Worm (Caenorhabditis elegans) whole organism, L1 larva: ENCODE data around the gene gpcp-2.

Experiments used
- C04F5.9 ChIP-seq: sonication (generic microtip); optimal IDR thresholded peaks from 2 replicates; lab custom pipeline; 2016; ENCODE audit warnings: missing genetic modification characterization, missing compliant biosample characterization
- C16A3.4 ChIP-seq: fragments of 150-350 bp; optimal IDR thresholded peaks from 2 replicates; lab custom pipeline; 2014; ENCODE audit warnings: missing biosample characterization, missing genetic modification characterization
- C34B4.2 ChIP-seq: sonication (generic microtip); optimal IDR thresholded peaks from 2 replicates; lab custom pipeline; 2017; ENCODE audit warnings: mild to moderate bottlenecking, missing genetic modification characterization, missing compliant biosample characterization
- aha-1 ChIP-seq: fragments of 150-350 bp; optimal IDR thresholded peaks from 2 replicates; lab custom pipeline; 2014; ENCODE audit warnings: missing biosample characterization, missing genetic modification characterization
- aly-2 ChIP-seq: fragments of 150-350 bp; optimal IDR thresholded peaks from 2 replicates; lab custom pipeline; 2014; ENCODE audit warnings: missing biosample characterization, missing genetic modification characterization
- ama-1 ChIP-seq: fragments of 150-350 bp; optimal IDR thresholded peaks from 2 replicates; lab custom pipeline; 2014
- blmp-1 ChIP-seq: fragments of 150-350 bp; optimal IDR thresholded peaks from 2 replicates; lab custom pipeline; 2014; ENCODE audit warnings: missing biosample characterization, missing genetic modification characterization
- dsc-1 ChIP-seq: sonication (generic microtip); optimal IDR thresholded peaks from 2 replicates; lab custom pipeline; 2016; ENCODE audit warnings: mild to moderate bottlenecking, missing genetic modification characterization, missing compliant biosample characterization
- efl-3 ChIP-seq: fragments of 200-800 bp; sonication (Bioruptor generic); optimal IDR thresholded peaks from 2 replicates; lab custom pipeline; 2018; ENCODE audit warnings: mild to moderate bottlenecking, missing genetic modification characterization, missing compliant biosample characterization
- egl-13 ChIP-seq: sonication (generic microtip); optimal IDR thresholded peaks from 2 replicates; lab custom pipeline; 2016; ENCODE audit warnings: missing genotype, missing genetic modification reagents, missing genetic modification characterization, missing compliant biosample characterization
- elt-2 ChIP-seq: sonication (generic microtip); optimal IDR thresholded peaks from 2 replicates; lab custom pipeline; 2016; ENCODE audit warnings: missing genetic modification characterization, mild to moderate bottlenecking, inconsistent platforms, missing compliant biosample characterization, missing genetic modification reagents
- fkh-10 ChIP-seq: sonication (generic microtip); optimal IDR thresholded peaks from 2 replicates; lab custom pipeline; 2017; ENCODE audit warnings: missing biosample characterization, missing genetic modification reagents, missing genetic modification characterization
- fkh-8 ChIP-seq: sonication (generic microtip); optimal IDR thresholded peaks from 2 replicates; lab custom pipeline; 2016; ENCODE audit warnings: mild to moderate bottlenecking, missing genetic modification characterization, missing compliant biosample characterization
- hlh-4 ChIP-seq: sonication (generic microtip); optimal IDR thresholded peaks from 2 replicates; lab custom pipeline; 2016; ENCODE audit warnings: mild to moderate bottlenecking, missing genetic modification characterization, missing compliant biosample characterization
- hpl-2 ChIP-seq: fragments of 150-350 bp; optimal IDR thresholded peaks from 2 replicates; lab custom pipeline; 2014; ENCODE audit warnings: missing biosample characterization, missing genetic modification reagents, missing genetic modification characterization
- isw-1 ChIP-seq: fragments of 200-800 bp; sonication (Bioruptor generic); IDR thresholded peaks from 2 replicates; pipeline ENCODE4 v1.3.6; 2022; ENCODE audit warnings: missing genetic modification characterization, missing compliant biosample characterization
- jun-1 ChIP-seq: fragments of 150-350 bp; optimal IDR thresholded peaks from 2 replicates; lab custom pipeline; 2014; ENCODE audit warnings: missing biosample characterization, missing genetic modification reagents, missing genetic modification characterization
- lin-13 ChIP-seq: fragments of 150-350 bp; optimal IDR thresholded peaks from 2 replicates; lab custom pipeline; 2014; ENCODE audit warnings: missing biosample characterization, missing genetic modification reagents, missing genetic modification characterization
- lin-35 ChIP-seq, 2 experiments: fragments of 150-350 bp; optimal IDR thresholded peaks; 2 replicates each; lab custom pipeline; 2014; ENCODE audit warnings: missing biosample characterization in 2 of 2, missing genetic modification characterization in 2 of 2, missing genetic modification reagents in 2 of 2
- lsy-2 ChIP-seq, 2 experiments: fragments of 150-350 bp; optimal IDR thresholded peaks; 2 replicates each; lab custom pipeline; 2014; ENCODE audit warnings: missing biosample characterization in 2 of 2, missing genetic modification characterization in 2 of 2
- mab-9 ChIP-seq: fragments of 200-800 bp; sonication (Bioruptor generic); IDR thresholded peaks from 2 replicates; pipeline ENCODE4 v1.3.6; 2022; ENCODE audit warnings: missing genetic modification reagents, missing genetic modification characterization, missing compliant biosample characterization
- nhr-11 ChIP-seq: fragments of 150-350 bp; optimal IDR thresholded peaks from 2 replicates; lab custom pipeline; 2014; ENCODE audit warnings: missing biosample characterization, missing genetic modification characterization
- nhr-19 ChIP-seq: fragments of 200-800 bp; sonication (Bioruptor generic); conservative IDR thresholded peaks from 2 replicates; pipeline ENCODE4 v1.3.6; 2022; ENCODE audit warnings: missing genetic modification characterization, missing compliant biosample characterization
- nhr-20 ChIP-seq: sonication (generic microtip); optimal IDR thresholded peaks from 2 replicates; lab custom pipeline; 2016; ENCODE audit warnings: mild to moderate bottlenecking, missing genetic modification characterization, missing compliant biosample characterization
- nhr-47 ChIP-seq: sonication (generic microtip); optimal IDR thresholded peaks from 2 replicates; lab custom pipeline; 2016; ENCODE audit warnings: mild to moderate bottlenecking, missing genetic modification characterization, moderate library complexity, missing compliant biosample characterization
- nhr-71 ChIP-seq: sonication (generic microtip); optimal IDR thresholded peaks from 2 replicates; lab custom pipeline; 2016; ENCODE audit warnings: mild to moderate bottlenecking, missing genetic modification characterization, moderate library complexity, missing compliant biosample characterization
- nhr-76 ChIP-seq: sonication (generic microtip); optimal IDR thresholded peaks from 2 replicates; lab custom pipeline; 2017; ENCODE audit warnings: missing biosample characterization, missing genetic modification characterization
- nhr-77 ChIP-seq: fragments of 150-350 bp; optimal IDR thresholded peaks from 2 replicates; lab custom pipeline; 2014; ENCODE audit warnings: missing biosample characterization, missing genetic modification characterization
- nhr-84 ChIP-seq: sonication (generic microtip); optimal IDR thresholded peaks from 2 replicates; lab custom pipeline; 2017; ENCODE audit warnings: missing biosample characterization, missing genetic modification characterization
- nhr-85 ChIP-seq: sonication (generic microtip); peaks from one replicate; lab custom pipeline; 2016; ENCODE audit warnings: missing genetic modification characterization, inconsistent platforms, missing compliant biosample characterization
- nhr-90 ChIP-seq: sonication (generic microtip); optimal IDR thresholded peaks from 2 replicates; lab custom pipeline; 2016; ENCODE audit warnings: mild to moderate bottlenecking, missing genetic modification characterization, missing compliant biosample characterization; ENCODE audit not compliant: poor library complexity
- pax-3 ChIP-seq: fragments of 200-800 bp; sonication (Bioruptor generic); optimal IDR thresholded peaks from 2 replicates; lab custom pipeline; 2018; ENCODE audit warnings: mild to moderate bottlenecking, missing genetic modification characterization, moderate library complexity, missing compliant biosample characterization
- pqm-1 ChIP-seq: sonication (generic microtip); optimal IDR thresholded peaks from 3 replicates; lab custom pipeline; 2017; ENCODE audit warnings: missing biosample characterization, missing genetic modification characterization
- rnt-1 ChIP-seq: sonication (generic microtip); optimal IDR thresholded peaks from 2 replicates; lab custom pipeline; 2016; ENCODE audit warnings: mild to moderate bottlenecking, missing genetic modification characterization, moderate library complexity, missing compliant biosample characterization
- snpc-4 ChIP-seq: fragments of 150-350 bp; optimal IDR thresholded peaks from 2 replicates; lab custom pipeline; 2014; ENCODE audit warnings: missing biosample characterization, missing genetic modification characterization
- sptf-1 ChIP-seq: fragments of 150-350 bp; optimal IDR thresholded peaks from 2 replicates; lab custom pipeline; 2014; ENCODE audit warnings: missing biosample characterization, missing genetic modification characterization
- unc-130 ChIP-seq: fragments of 150-350 bp; optimal IDR thresholded peaks from 2 replicates; lab custom pipeline; 2017; ENCODE audit warnings: missing biosample characterization, missing genetic modification characterization, inconsistent platforms
- unc-30 ChIP-seq: sonication (generic microtip); optimal IDR thresholded peaks from 2 replicates; lab custom pipeline; 2017; ENCODE audit warnings: missing biosample characterization, missing genetic modification characterization
- unc-98 ChIP-seq: fragments of 200-800 bp; sonication (Bioruptor generic); IDR thresholded peaks from 2 replicates; pipeline ENCODE4 v1.3.6; 2022; ENCODE audit warnings: missing genetic modification characterization, missing compliant biosample characterization
- vab-15 ChIP-seq: sonication (generic microtip); optimal IDR thresholded peaks from 2 replicates; lab custom pipeline; 2017; ENCODE audit warnings: missing genotype, mild to moderate bottlenecking, missing genetic modification characterization, missing compliant biosample characterization
- xbp-1 ChIP-seq: sonication (generic microtip); optimal IDR thresholded peaks from 2 replicates; lab custom pipeline; 2016; ENCODE audit warnings: missing genetic modification characterization, missing compliant biosample characterization
- zip-4 ChIP-seq: fragments of 200-800 bp; sonication (Bioruptor generic); optimal IDR thresholded peaks from 2 replicates; lab custom pipeline; 2018; ENCODE audit warnings: mild to moderate bottlenecking, missing genetic modification characterization, moderate library complexity, missing compliant biosample characterization
- ztf-11 ChIP-seq, 2 experiments: sonication (generic microtip); optimal IDR thresholded peaks; 2 replicates each; lab custom pipeline; 2016 to 2017; ENCODE audit warnings: missing genetic modification characterization in 2 of 2, missing biosample characterization in 1 of 2, missing compliant biosample characterization in 1 of 2
- ztf-4 ChIP-seq: fragments of 150-350 bp; optimal IDR thresholded peaks from 2 replicates; lab custom pipeline; 2014; ENCODE audit warnings: missing biosample characterization, missing genetic modification characterization

gpcp-2 gene

ce11 chrII:8062334-8062791 lies 10.8 kb downstream of the gpcp-2 start, which contains the start of gene ufd-2 (continued):
- TF ChIP-seq pqm-1 (tag; lab: Kevin White, UChicago) (no peak), aly-2 (no peak), ztf-4 (tag; lab: Kevin White, UChicago) (no peak), nhr-90 (tag; lab: Kevin White, UChicago) (peak; percentile 60), nhr-77 (tag; lab: Kevin White, UChicago) (peak; percentile 67), unc-130 (tag; lab: Kevin White, UChicago) (peak; percentile 16), jun-1 (tag; lab: Kevin White, UChicago) (peak; percentile 50), hpl-2 (GFP tag; lab: Kevin White, UChicago) (no peak), efl-3 (GFP tag; lab: Kevin White, UChicago) (no peak), sptf-1 (tag; lab: Kevin White, UChicago) (no peak), unc-98 (GFP tag; lab: Robert Waterston, UW) (no peak), blmp-1 (tag; lab: Kevin White, UChicago) (peak; percentile 55), C16A3.4 (tag; lab: Kevin White, UChicago) (peak; percentile 85), lsy-2 (tag; optimal IDR thresholded peaks at IDR 0.05; lab: Kevin White, UChicago) (peak; percentile 67 to 89), lin-13 (GFP tag; lab: Kevin White, UChicago) (peak; percentile 53), C04F5.9 (tag; lab: Kevin White, UChicago) (peak; percentile 11), nhr-84 (no peak), mab-9 (GFP tag; lab: Robert Waterston, UW) (no peak), elt-2 (peak; percentile 53), vab-15 (tag; lab: Kevin White, UChicago) (peak; percentile 77), ama-1 (lab: Kevin White, UChicago) (no peak), C34B4.2 (tag; lab: Kevin White, UChicago) (no peak), hlh-4 (tag; lab: Kevin White, UChicago) (no peak), xbp-1 (peak; percentile 54), fkh-8 (tag; lab: Kevin White, UChicago) (peak; percentile 70), fkh-10 (GFP tag; lab: Kevin White, UChicago) (peak; percentile 16), unc-30 (tag; lab: Kevin White, UChicago) (no peak), aha-1 (tag; lab: Kevin White, UChicago) (no peak), nhr-47 (tag; lab: Kevin White, UChicago) (peak; percentile 64), zip-4 (no peak), lin-35 (GFP tag; optimal IDR thresholded peaks at IDR 0.05; lab: Kevin White, UChicago) (peak; percentile 72 to 83), snpc-4 (tag; lab: Kevin White, UChicago) (no peak), nhr-20 (peak; percentile 70), ztf-11 (tag; optimal IDR thresholded peaks at IDR 0.05; lab: Kevin White, UChicago) (peak in 1 of 2 experiments; percentile 25), isw-1 (GFP tag; lab: Robert Waterston, UW) (peak; percentile 22), nhr-71 (tag; lab: Kevin White, UChicago) (peak; percentile 74), nhr-76 (tag; lab: Kevin White, UChicago) (no peak), dsc-1 (tag; lab: Kevin White, UChicago) (peak; percentile 30), rnt-1 (peak; percentile 86), nhr-85 (tag; lab: Kevin White, UChicago) (peak; percentile 60), nhr-11 (tag; lab: Kevin White, UChicago) (no peak)
- TF ChIP-seq, all 84 proteins: peak for 42

- TF ChIP-seq pqm-1 (tag; lab: Kevin White, UChicago) (no peak), nhr-47 (tag; lab: Kevin White, UChicago) (peak; percentile 55), egl-13 (peak; percentile 64), nhr-71 (tag; lab: Kevin White, UChicago) (peak; percentile 41), dsc-1 (tag; lab: Kevin White, UChicago) (peak; percentile 95), fkh-8 (tag; lab: Kevin White, UChicago) (peak; percentile 47), nhr-11 (tag; lab: Kevin White, UChicago) (peak; percentile 66), pax-3 (tag; lab: Kevin White, UChicago) (no peak), nhr-19 (no peak)
These were observed 13.6 kb downstream of the gpcp-2 start for ce11 chrII:8059532-8059931.
